Worm (Caenorhabditis elegans) whole organism, late embryonic: ENCODE measurements around the gene ZK994.6.

Source experiments
- F13H6.1 ChIP-seq: sonication (generic microtip); optimal IDR thresholded peaks from 2 replicates; lab custom pipeline; 2016; ENCODE audit warnings: missing genetic modification characterization, missing compliant biosample characterization
- ceh-19 ChIP-seq: fragments of 200-800 bp; sonication (Bioruptor generic); optimal IDR thresholded peaks from 2 replicates; lab custom pipeline; 2018; ENCODE audit warnings: mild to moderate bottlenecking, missing genetic modification characterization, missing compliant biosample characterization
- dmd-4 ChIP-seq: sonication (generic microtip); optimal IDR thresholded peaks from 2 replicates; lab custom pipeline; 2016; ENCODE audit warnings: borderline replicate concordance, missing genetic modification characterization, missing compliant biosample characterization
- ets-4 ChIP-seq: sonication (generic microtip); optimal IDR thresholded peaks from 2 replicates; lab custom pipeline; 2016; ENCODE audit warnings: missing genetic modification characterization, missing compliant biosample characterization
- hlh-30 ChIP-seq: sonication (generic microtip); optimal IDR thresholded peaks from 2 replicates; lab custom pipeline; 2017; ENCODE audit warnings: antibody characterized with exemption, missing genetic modification characterization, missing compliant biosample characterization; ENCODE audit not compliant: insufficient read depth
- pag-3 ChIP-seq: sonication (generic microtip); optimal IDR thresholded peaks from 2 replicates; lab custom pipeline; 2016; ENCODE audit warnings: missing compliant biosample characterization, missing genetic modification characterization, borderline replicate concordance
- pqm-1 ChIP-seq: sonication (generic microtip); optimal IDR thresholded peaks from 2 replicates; lab custom pipeline; 2016; ENCODE audit warnings: missing genetic modification characterization, missing compliant biosample characterization
- unc-42 ChIP-seq: sonication (generic microtip); optimal IDR thresholded peaks from 2 replicates; lab custom pipeline; 2016; ENCODE audit warnings: missing genotype, missing genetic modification characterization, missing compliant biosample characterization
- zip-5 ChIP-seq: sonication (generic microtip); optimal IDR thresholded peaks from 2 replicates; lab custom pipeline; 2016; ENCODE audit warnings: missing genetic modification characterization, missing compliant biosample characterization

DNA sequence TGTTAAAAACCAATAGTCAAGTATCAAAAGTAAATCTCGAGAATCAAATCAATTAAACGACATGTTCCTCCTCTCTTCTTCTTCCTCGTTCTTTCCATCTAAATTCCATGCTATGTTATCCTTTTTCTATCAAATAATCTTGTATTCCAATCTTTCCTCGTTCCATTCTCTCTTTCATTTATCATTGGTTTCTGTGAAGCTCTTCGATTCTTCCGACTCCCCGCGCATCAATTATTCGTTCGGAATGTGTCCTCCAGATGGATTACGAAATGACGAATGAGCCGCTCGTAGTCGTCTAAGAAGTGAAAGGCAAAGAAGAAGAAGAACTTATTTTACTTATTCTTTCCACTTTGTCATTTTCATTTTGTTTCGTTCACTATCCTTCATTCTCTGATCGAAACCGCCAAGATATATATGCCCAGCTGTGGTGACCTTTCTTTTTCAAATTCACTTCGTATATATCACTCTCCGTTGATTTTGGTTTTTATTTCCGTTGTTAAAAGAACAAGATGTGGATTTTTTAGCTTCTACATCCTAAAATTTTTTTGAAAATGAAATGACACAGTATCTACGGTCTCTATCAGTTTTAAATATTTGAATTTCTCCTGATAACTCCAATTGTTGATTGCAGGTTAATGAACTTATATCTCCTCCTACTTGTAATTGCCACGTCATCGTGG lies 12.8 kb downstream of the ZK994.6 start, which contains the start of gene pxn-1:
- TF ChIP-seq ceh-19 (GFP tag; lab: Kevin White, UChicago), result no peak
- no peak for TF ChIP-seq zip-5 (tag; lab: Kevin White, UChicago)
- no peak for TF ChIP-seq hlh-30 (tag; lab: Kevin White, UChicago)
- TF ChIP-seq ets-4 (tag; lab: Kevin White, UChicago), result no peak
- TF ChIP-seq pqm-1 (tag; lab: Kevin White, UChicago), result no peak
- no peak for TF ChIP-seq unc-42
- no peak for TF ChIP-seq dmd-4 (tag; lab: Kevin White, UChicago)
- no peak for TF ChIP-seq F13H6.1 (tag; lab: Kevin White, UChicago)
- TF ChIP-seq pag-3 (tag; lab: Kevin White, UChicago), result no peak
